Worm (Caenorhabditis elegans) whole organism, young adult: ENCODE measurements around the gene T28F3.8.

Experiments used
- K11D2.4 ChIP-seq: fragments of 200-800 bp; sonication (Bioruptor generic); IDR thresholded peaks from 2 replicates; pipeline ENCODE4 v1.3.6; 2022; ENCODE audit warnings: missing genetic modification reagents, missing genetic modification characterization, missing compliant biosample characterization
- Y53G8AR.9 ChIP-seq: fragments of 200-800 bp; sonication (Bioruptor generic); conservative IDR thresholded peaks from 2 replicates; pipeline ENCODE4 v1.3.6; 2022; ENCODE audit warnings: missing genetic modification reagents, missing genetic modification characterization, missing compliant biosample characterization
- ama-1 ChIP-seq, 3 experiments: fragments of 150-350 bp in 1 of 3; sonication (generic microtip) in 2 of 3; optimal IDR thresholded peaks; 2 replicates each; lab custom pipeline; 2014 to 2018; ENCODE audit warnings: missing biosample characterization in 2 of 3, missing genetic modification characterization in 2 of 3, missing genetic modification reagents in 2 of 3
- aptf-2 ChIP-seq: fragments of 200-800 bp; sonication (Bioruptor generic); conservative IDR thresholded peaks from 2 replicates; pipeline ENCODE4 v1.3.6; 2022; ENCODE audit warnings: missing genetic modification reagents, missing genetic modification characterization, missing compliant biosample characterization
- mcd-1 ChIP-seq: fragments of 200-800 bp; sonication (Bioruptor generic); IDR thresholded peaks from 2 replicates; pipeline ENCODE4 v1.3.6; 2022; ENCODE audit warnings: missing genetic modification reagents, missing genetic modification characterization, missing compliant biosample characterization
- mel-28 ChIP-seq: sonication (generic microtip); optimal IDR thresholded peaks from 2 replicates; lab custom pipeline; 2016; ENCODE audit warnings: borderline replicate concordance, mild to moderate bottlenecking, missing genetic modification characterization, missing compliant biosample characterization
- nfya-1 ChIP-seq: sonication (generic microtip); optimal IDR thresholded peaks from 2 replicates; lab custom pipeline; 2017; ENCODE audit warnings: antibody characterized with exemption, missing compliant biosample characterization, missing genetic modification characterization, borderline replicate concordance; ENCODE audit not compliant: insufficient read depth
- snpc-1.1 ChIP-seq: sonication (generic microtip); optimal IDR thresholded peaks from 2 replicates; lab custom pipeline; 2017; ENCODE audit warnings: missing genetic modification characterization, mild to moderate bottlenecking, missing compliant biosample characterization, antibody characterized with exemption, moderate library complexity, missing genotype, missing genetic modification reagents; ENCODE audit not compliant: insufficient read depth
- ztf-25 ChIP-seq: fragments of 200-800 bp; sonication (Bioruptor generic); IDR thresholded peaks from 2 replicates; pipeline ENCODE4 v1.3.6; 2022; ENCODE audit warnings: missing genetic modification reagents, missing genetic modification characterization, missing compliant biosample characterization
- ztf-28 ChIP-seq: fragments of 200-800 bp; sonication (Bioruptor generic); IDR thresholded peaks from 2 replicates; pipeline ENCODE4 v1.3.6; 2022; ENCODE audit warnings: missing genetic modification reagents, missing genetic modification characterization, missing compliant biosample characterization

ce11 chrIV:17263714-17264113 lies 43.4 kb downstream of the T28F3.8 start:
- TF ChIP-seq ztf-28 (GFP tag; lab: Robert Waterston, UW) = no peak
- TF ChIP-seq ama-1 (optimal IDR thresholded peaks at IDR 0.05; lab: Kevin White, UChicago) = no peak
- TF ChIP-seq ama-1 (GFP tag; optimal IDR thresholded peaks at IDR 0.05; lab: Kevin White, UChicago) = no peak
- no peak for TF ChIP-seq Y53G8AR.9 (GFP tag; lab: Robert Waterston, UW)
- TF ChIP-seq aptf-2 (GFP tag; lab: Robert Waterston, UW) = no peak
- TF ChIP-seq mcd-1 (GFP tag; lab: Robert Waterston, UW) = no peak
- TF ChIP-seq nfya-1 (tag; lab: Kevin White, UChicago) = no peak
- TF ChIP-seq ztf-25 (GFP tag; lab: Robert Waterston, UW) = no peak
- no peak for TF ChIP-seq snpc-1.1 (tag; lab: Kevin White, UChicago)
- no peak for TF ChIP-seq mel-28 (tag; lab: Kevin White, UChicago)
- TF ChIP-seq K11D2.4 = no peak
